Worm (Caenorhabditis elegans) whole organism, mixed stage, embryonic: ENCODE results near the gene gbf-1.

Experiments used
- ces-1 ChIP-seq: fragments of 150-350 bp; optimal IDR thresholded peaks from 2 replicates; lab custom pipeline; 2014; ENCODE audit warnings: missing biosample characterization, missing genetic modification reagents, missing genetic modification characterization
- lin-13 ChIP-seq: fragments of 150-350 bp; optimal IDR thresholded peaks from 2 replicates; lab custom pipeline; 2014; ENCODE audit warnings: missing biosample characterization, missing genetic modification characterization
- lsy-2 ChIP-seq: fragments of 150-350 bp; optimal IDR thresholded peaks from 2 replicates; lab custom pipeline; 2014; ENCODE audit warnings: missing biosample characterization, missing genetic modification characterization
- nhr-12 ChIP-seq: fragments of 150-350 bp; optimal IDR thresholded peaks from 2 replicates; lab custom pipeline; 2014; ENCODE audit warnings: missing biosample characterization, missing genetic modification characterization
- nhr-76 ChIP-seq: sonication (generic microtip); optimal IDR thresholded peaks from 2 replicates; lab custom pipeline; 2017; ENCODE audit warnings: missing biosample characterization, missing genetic modification characterization
- snpc-4 ChIP-seq: fragments of 150-350 bp; optimal IDR thresholded peaks from 2 replicates; lab custom pipeline; 2014; ENCODE audit warnings: missing biosample characterization, missing genetic modification characterization
- ztf-11 ChIP-seq: fragments of 150-350 bp; optimal IDR thresholded peaks from 2 replicates; lab custom pipeline; 2014; ENCODE audit warnings: missing biosample characterization, missing genetic modification characterization

DNA sequence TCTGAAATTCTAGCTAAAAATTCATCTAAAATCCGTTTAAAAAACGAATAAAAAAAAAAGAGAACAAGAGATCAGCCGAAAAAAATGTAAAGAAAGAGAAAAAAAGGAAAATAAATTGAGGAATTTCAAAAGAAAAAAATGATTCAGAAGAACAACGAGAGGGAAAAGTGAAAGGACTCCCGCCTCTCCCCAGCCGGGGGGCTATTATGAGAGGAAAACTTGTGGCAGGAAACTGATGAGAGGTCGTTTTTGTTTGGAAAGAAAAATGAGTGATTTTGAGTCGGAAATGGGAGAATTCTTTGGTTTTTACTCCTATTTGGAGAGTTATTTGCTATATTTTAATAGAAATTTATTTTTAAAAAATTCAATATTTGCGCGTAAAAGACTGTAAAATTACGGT lies 31.3 kb downstream of the gbf-1 start:
- TF ChIP-seq nhr-76 (tag; lab: Kevin White, UChicago) (no peak), ces-1 (GFP tag; lab: Kevin White, UChicago) (no peak), lsy-2 (tag; lab: Kevin White, UChicago) (no peak), lin-13 (tag; lab: Kevin White, UChicago) (no peak), snpc-4 (tag; lab: Kevin White, UChicago) (no peak), ztf-11 (tag; lab: Kevin White, UChicago) (no peak), nhr-12 (tag; lab: Kevin White, UChicago) (no peak)
